Worm (Caenorhabditis elegans) whole organism, mixed stage, embryonic: ENCODE data around the gene vamp-7.

Experiments used
- M03D4.4 ChIP-seq: sonication (generic microtip); optimal IDR thresholded peaks from 2 replicates; lab custom pipeline; 2017; ENCODE audit warnings: mild to moderate bottlenecking, missing genetic modification characterization, missing compliant biosample characterization
- bed-3 ChIP-seq: fragments of 200-800 bp; sonication (Bioruptor generic); optimal IDR thresholded peaks from 3 replicates; lab custom pipeline; 2018; ENCODE audit warnings: mild to moderate bottlenecking, missing genetic modification characterization, moderate library complexity, missing compliant biosample characterization
- blmp-1 ChIP-seq: fragments of 150-350 bp; optimal IDR thresholded peaks from 2 replicates; lab custom pipeline; 2014; ENCODE audit warnings: missing biosample characterization, missing genetic modification characterization
- ceh-39 ChIP-seq: fragments of 150-350 bp; optimal IDR thresholded peaks from 2 replicates; lab custom pipeline; 2014; ENCODE audit warnings: missing biosample characterization, missing genetic modification characterization
- ceh-43 ChIP-seq: fragments of 200-800 bp; sonication (Bioruptor generic); optimal IDR thresholded peaks from 2 replicates; lab custom pipeline; 2018; ENCODE audit warnings: mild to moderate bottlenecking, missing genetic modification characterization, moderate library complexity, missing compliant biosample characterization
- ceh-83 ChIP-seq: fragments of 200-800 bp; sonication (Bioruptor generic); optimal IDR thresholded peaks from 2 replicates; lab custom pipeline; 2018; ENCODE audit warnings: mild to moderate bottlenecking, missing genetic modification characterization, missing compliant biosample characterization
- cnd-1 ChIP-seq: fragments of 200-800 bp; sonication (Bioruptor generic); optimal IDR thresholded peaks from 2 replicates; lab custom pipeline; 2018; ENCODE audit warnings: mild to moderate bottlenecking, missing genetic modification characterization, missing compliant biosample characterization
- drap-1 ChIP-seq: fragments of 200-800 bp; sonication (Bioruptor generic); optimal IDR thresholded peaks from 3 replicates; lab custom pipeline; 2018; ENCODE audit warnings: mild to moderate bottlenecking, missing genetic modification characterization, missing compliant biosample characterization
- elt-1 ChIP-seq: sonication (generic microtip); optimal IDR thresholded peaks from 2 replicates; lab custom pipeline; 2017; ENCODE audit warnings: missing genetic modification characterization, mild to moderate bottlenecking, missing compliant biosample characterization, antibody characterized with exemption, moderate library complexity, borderline replicate concordance; ENCODE audit not compliant: insufficient read depth
- elt-3 ChIP-seq: fragments of 150-350 bp; optimal IDR thresholded peaks from 2 replicates; lab custom pipeline; 2014; ENCODE audit warnings: missing biosample characterization, missing genetic modification characterization
- flh-1 ChIP-seq: fragments of 200-800 bp; sonication (Bioruptor generic); optimal IDR thresholded peaks from 2 replicates; lab custom pipeline; 2018; ENCODE audit warnings: mild to moderate bottlenecking, missing genetic modification characterization, moderate library complexity, missing compliant biosample characterization
- ham-2 ChIP-seq: fragments of 200-800 bp; sonication (Bioruptor generic); optimal IDR thresholded peaks from 2 replicates; lab custom pipeline; 2018; ENCODE audit warnings: mild to moderate bottlenecking, missing genetic modification characterization, missing compliant biosample characterization
- hlh-1 ChIP-seq: fragments of 150-350 bp; optimal IDR thresholded peaks from 2 replicates; lab custom pipeline; 2014; ENCODE audit warnings: missing biosample characterization, missing genetic modification reagents, missing genetic modification characterization
- lin-13 ChIP-seq: fragments of 150-350 bp; optimal IDR thresholded peaks from 2 replicates; lab custom pipeline; 2014; ENCODE audit warnings: missing biosample characterization, missing genetic modification characterization
- lin-32 ChIP-seq: fragments of 200-800 bp; sonication (Bioruptor generic); optimal IDR thresholded peaks from 2 replicates; lab custom pipeline; 2018; ENCODE audit warnings: mild to moderate bottlenecking, missing genetic modification characterization, missing compliant biosample characterization
- lsy-2 ChIP-seq: fragments of 150-350 bp; optimal IDR thresholded peaks from 2 replicates; lab custom pipeline; 2014; ENCODE audit warnings: missing biosample characterization, missing genetic modification characterization
- mab-5 ChIP-seq: fragments of 150-350 bp; optimal IDR thresholded peaks from 2 replicates; lab custom pipeline; 2014; ENCODE audit warnings: missing biosample characterization, missing genetic modification characterization
- mep-1 ChIP-seq: fragments of 150-350 bp; optimal IDR thresholded peaks from 2 replicates; lab custom pipeline; 2017; ENCODE audit warnings: missing biosample characterization, missing genetic modification reagents, missing genetic modification characterization, inconsistent platforms
- mls-2 ChIP-seq: sonication (generic microtip); optimal IDR thresholded peaks from 2 replicates; lab custom pipeline; 2016; ENCODE audit warnings: mild to moderate bottlenecking, missing genetic modification characterization, moderate library complexity, missing compliant biosample characterization
- nhr-12 ChIP-seq: fragments of 150-350 bp; optimal IDR thresholded peaks from 2 replicates; lab custom pipeline; 2014; ENCODE audit warnings: missing biosample characterization, missing genetic modification characterization
- nhr-2 ChIP-seq: fragments of 150-350 bp; optimal IDR thresholded peaks from 2 replicates; lab custom pipeline; 2014; ENCODE audit warnings: missing biosample characterization, missing genetic modification characterization
- nhr-237 ChIP-seq: fragments of 150-350 bp; optimal IDR thresholded peaks from 2 replicates; lab custom pipeline; 2014; ENCODE audit warnings: missing biosample characterization, missing genetic modification characterization
- nhr-28 ChIP-seq: fragments of 150-350 bp; optimal IDR thresholded peaks from 2 replicates; lab custom pipeline; 2014; ENCODE audit warnings: missing biosample characterization, missing genetic modification characterization
- pha-4 ChIP-seq: fragments of 150-350 bp; optimal IDR thresholded peaks from 2 replicates; lab custom pipeline; 2018; ENCODE audit warnings: missing biosample characterization, missing genetic modification reagents, missing genetic modification characterization
- sem-2 ChIP-seq: fragments of 200-800 bp; sonication (Bioruptor generic); optimal IDR thresholded peaks from 2 replicates; lab custom pipeline; 2018; ENCODE audit warnings: mild to moderate bottlenecking, missing genetic modification characterization, missing compliant biosample characterization
- snpc-4 ChIP-seq: fragments of 150-350 bp; optimal IDR thresholded peaks from 2 replicates; lab custom pipeline; 2014; ENCODE audit warnings: missing biosample characterization, missing genetic modification characterization
- sptf-1 ChIP-seq: sonication (generic microtip); optimal IDR thresholded peaks from 2 replicates; lab custom pipeline; 2017; ENCODE audit warnings: mild to moderate bottlenecking, missing genetic modification characterization, moderate library complexity, missing compliant biosample characterization
- tbx-8 ChIP-seq: fragments of 200-800 bp; sonication (Bioruptor generic); optimal IDR thresholded peaks from 2 replicates; lab custom pipeline; 2018; ENCODE audit warnings: mild to moderate bottlenecking, missing genetic modification characterization, moderate library complexity, missing compliant biosample characterization
- unc-120 ChIP-seq: sonication (generic microtip); optimal IDR thresholded peaks from 2 replicates; lab custom pipeline; 2017; ENCODE audit warnings: missing genetic modification characterization, missing compliant biosample characterization; ENCODE audit not compliant: poor library complexity, severe bottlenecking
- unc-62 ChIP-seq: fragments of 150-350 bp; optimal IDR thresholded peaks from 2 replicates; lab custom pipeline; 2014; ENCODE audit warnings: missing biosample characterization, missing genetic modification reagents, missing genetic modification characterization
- zip-8 ChIP-seq: fragments of 150-350 bp; optimal IDR thresholded peaks from 2 replicates; lab custom pipeline; 2014; ENCODE audit warnings: missing biosample characterization, missing genetic modification characterization
- ztf-11 ChIP-seq: fragments of 150-350 bp; optimal IDR thresholded peaks from 2 replicates; lab custom pipeline; 2014; ENCODE audit warnings: missing biosample characterization, missing genetic modification characterization

Gene vamp-7

ce11 chrIV:2607513-2608101 lies at the start of gene vamp-7:
Gene vamp-7, plus strand, starts transcription at chrIV:2608051.
- no peak for TF ChIP-seq ceh-39 (tag; lab: Kevin White, UChicago)
- TF ChIP-seq elt-3 (tag; lab: Kevin White, UChicago): no peak
- TF ChIP-seq nhr-12 (tag; lab: Kevin White, UChicago): no peak

ce11 chrIV:2561358-2561757 lies 46.5 kb upstream of the vamp-7 start, which contains the start of gene Y69A2AR.46:
Gene Y69A2AR.46, plus strand, starts transcription at chrIV:2561658.
- TF ChIP-seq mep-1 (tag; lab: Kevin White, UChicago) (no peak), cnd-1 (tag; lab: Kevin White, UChicago) (no peak), sem-2 (GFP tag; lab: Kevin White, UChicago) (no peak), ceh-43 (no peak), hlh-1 (no peak), flh-1 (no peak), drap-1 (GFP tag; lab: Kevin White, UChicago) (no peak), nhr-2 (tag; lab: Kevin White, UChicago) (no peak)

ce11 chrIV:2562071-2562470 lies 45.8 kb upstream of the vamp-7 start, which contains the start of gene Y69A2AR.50:
Gene Y69A2AR.50, plus strand, starts transcription at chrIV:2562371.
- TF ChIP-seq nhr-2 (tag; lab: Kevin White, UChicago): no peak
- TF ChIP-seq nhr-12 (tag; lab: Kevin White, UChicago): no peak
- no peak for TF ChIP-seq zip-8 (tag; lab: Kevin White, UChicago)
- TF ChIP-seq hlh-1: no peak
- no peak for TF ChIP-seq unc-120
- no peak for TF ChIP-seq mep-1 (tag; lab: Kevin White, UChicago)
- TF ChIP-seq ztf-11: no peak
- no peak for TF ChIP-seq flh-1
- no peak for TF ChIP-seq lin-13
- no peak for TF ChIP-seq snpc-4 (tag; lab: Kevin White, UChicago)
- TF ChIP-seq lsy-2: no peak
- TF ChIP-seq unc-62 (GFP tag; lab: Kevin White, UChicago): no peak
- TF ChIP-seq ceh-39 (tag; lab: Kevin White, UChicago): no peak
- TF ChIP-seq ceh-43: no peak
- no peak for TF ChIP-seq mls-2 (tag; lab: Kevin White, UChicago)

- TF ChIP-seq lsy-2 (no peak), M03D4.4 (no peak), drap-1 (GFP tag; lab: Kevin White, UChicago) (no peak), ham-2 (no peak), pha-4 (no peak), sem-2 (GFP tag; lab: Kevin White, UChicago) (no peak), zip-8 (tag; lab: Kevin White, UChicago) (no peak), ceh-83 (no peak), lin-32 (GFP tag; lab: Kevin White, UChicago) (no peak)
Observed at ce11 chrIV:2563969-2564368, 43.9 kb upstream of the vamp-7 start, which contains the start of gene Y69A2AR.24. Gene Y69A2AR.24, minus strand, starts transcription at chrIV:2564069.

- no peak for TF ChIP-seq ceh-83
- TF ChIP-seq nhr-28 (tag; lab: Kevin White, UChicago): no peak
- TF ChIP-seq drap-1 (GFP tag; lab: Kevin White, UChicago): no peak
- no peak for TF ChIP-seq cnd-1 (tag; lab: Kevin White, UChicago)
- TF ChIP-seq snpc-4 (tag; lab: Kevin White, UChicago): no peak
- TF ChIP-seq sptf-1 (tag; lab: Kevin White, UChicago): no peak
Observed at ce11 chrIV:2568267-2568666, 39.6 kb upstream of the vamp-7 start, which contains the start of the genes Y69A2AR.25 and Y69A2AR.12. Gene Y69A2AR.25, minus strand, starts transcription at chrIV:2568367. Gene Y69A2AR.12, plus strand, starts transcription at chrIV:2568614.

- TF ChIP-seq ceh-83 (no peak), sptf-1 (tag; lab: Kevin White, UChicago) (no peak), ceh-39 (tag; lab: Kevin White, UChicago) (no peak), ceh-43 (no peak), lin-13 (no peak), pha-4 (no peak), blmp-1 (tag; lab: Kevin White, UChicago) (no peak), nhr-237 (no peak), ztf-11 (no peak), mab-5 (tag; lab: Kevin White, UChicago) (no peak), nhr-12 (tag; lab: Kevin White, UChicago) (no peak), ham-2 (no peak), elt-1 (no peak), unc-120 (no peak), snpc-4 (tag; lab: Kevin White, UChicago) (no peak), tbx-8 (GFP tag; lab: Kevin White, UChicago) (no peak), bed-3 (no peak), mep-1 (tag; lab: Kevin White, UChicago) (no peak)
Observed at ce11 chrIV:2572107-2572506, 35.7 kb upstream of the vamp-7 start, which contains the start of gene Y69A2AR.51. Gene Y69A2AR.51, plus strand, starts transcription at chrIV:2572407.
